Worm (Caenorhabditis elegans): ENCODE results near the gene hpo-30.

- TF ChIP-seq ceh-9 (tag; optimal IDR thresholded peaks at IDR 0.05) (no peak), nhr-25 (tag; optimal IDR thresholded peaks at IDR 0.05) (no peak), lin-39 (tag; optimal IDR thresholded peaks at IDR 0.05) (no peak), nhr-77 (tag; optimal IDR thresholded peaks at IDR 0.05) (no peak), pha-4 (tag; optimal IDR thresholded peaks at IDR 0.05) (no peak), nhr-11 (tag; optimal IDR thresholded peaks at IDR 0.05) (no peak), nhr-237 (tag; optimal IDR thresholded peaks at IDR 0.05) (no peak), fos-1 (tag; optimal IDR thresholded peaks at IDR 0.05) (no peak), lin-15B (tag; optimal IDR thresholded peaks at IDR 0.05) (no peak), jun-1 (tag; optimal IDR thresholded peaks at IDR 0.05) (no peak), fkh-10 (GFP tag; optimal IDR thresholded peaks at IDR 0.05) (no peak), hmg-11 (tag; optimal IDR thresholded peaks at IDR 0.05) (no peak), nfya-1 (tag; optimal IDR thresholded peaks at IDR 0.05; ENCODE audit: insufficient read depth) (no peak), eor-1 (tag; optimal IDR thresholded peaks at IDR 0.05) (no peak)
Measured at ce11 chrV:12281508-12281907, 28.6 kb downstream of the hpo-30 start.

Measured in whole organism, L3 larva.